Worm (Caenorhabditis elegans) whole organism, early embryonic: ENCODE data around the gene ceh-10.

Source experiments
- B0310.2 ChIP-seq: sonication (generic microtip); optimal IDR thresholded peaks from 2 replicates; lab custom pipeline; 2016; ENCODE audit warnings: mild to moderate bottlenecking, missing genetic modification characterization, missing compliant biosample characterization
- ama-1 ChIP-seq: fragments of 150-350 bp; optimal IDR thresholded peaks from 2 replicates; lab custom pipeline; 2014
- ceh-13 ChIP-seq: fragments of 200-800 bp; sonication (Bioruptor generic); optimal IDR thresholded peaks from 2 replicates; lab custom pipeline; 2018; ENCODE audit warnings: mild to moderate bottlenecking, missing genetic modification characterization, missing compliant biosample characterization
- flt-1 ChIP-seq: fragments of 200-800 bp; sonication (Bioruptor generic); IDR thresholded peaks from 2 replicates; pipeline ENCODE4 v1.3.6; 2022; ENCODE audit warnings: missing genetic modification characterization, missing compliant biosample characterization
- hmbx-1 ChIP-seq: sonication (generic microtip); optimal IDR thresholded peaks from 2 replicates; lab custom pipeline; 2016; ENCODE audit warnings: mild to moderate bottlenecking, missing genetic modification characterization, missing compliant biosample characterization
- hnd-1 ChIP-seq: sonication (generic microtip); optimal IDR thresholded peaks from 2 replicates; lab custom pipeline; 2016; ENCODE audit warnings: missing genetic modification characterization, missing compliant biosample characterization
- pes-1 ChIP-seq: fragments of 200-800 bp; sonication (Bioruptor generic); IDR thresholded peaks from 2 replicates; pipeline ENCODE4 v1.3.6; 2022; ENCODE audit warnings: missing genetic modification reagents, missing genetic modification characterization, missing compliant biosample characterization
- scrt-1 ChIP-seq: fragments of 200-800 bp; sonication (Bioruptor generic); IDR thresholded peaks from 2 replicates; pipeline ENCODE4 v1.3.6; 2022; ENCODE audit warnings: missing genetic modification characterization, missing compliant biosample characterization
- sea-1 ChIP-seq: fragments of 200-800 bp; sonication (Bioruptor generic); conservative IDR thresholded peaks from 2 replicates; pipeline ENCODE4 v1.3.6; 2022; ENCODE audit warnings: missing genetic modification characterization, missing compliant biosample characterization
- tbx-11 ChIP-seq: fragments of 200-800 bp; sonication (Bioruptor generic); IDR thresholded peaks from 2 replicates; pipeline ENCODE4 v1.3.6; 2022; ENCODE audit warnings: missing genetic modification characterization, missing compliant biosample characterization

DNA sequence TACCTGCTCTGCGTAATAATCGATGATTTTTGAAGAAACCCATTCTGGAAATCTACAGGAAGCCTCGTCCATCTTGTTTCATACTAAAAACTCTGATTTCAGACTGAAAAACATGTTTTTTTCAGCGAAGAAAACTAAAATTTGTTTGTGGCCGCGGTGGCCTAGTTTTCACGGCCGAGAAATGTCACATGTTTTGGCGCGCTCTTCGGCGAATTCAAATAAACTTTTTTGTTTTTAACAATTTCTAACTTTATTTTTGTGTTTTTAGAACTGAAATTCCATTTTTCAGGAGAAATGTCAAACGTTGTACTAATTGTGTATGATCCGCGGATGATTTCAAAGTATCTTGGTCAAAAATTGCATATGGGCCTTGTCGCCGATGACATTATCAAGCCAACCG, 4.1 kb downstream of the ceh-10 start, which contains the start of the genes polq-1 and him-10:
- no peak for TF ChIP-seq sea-1 (GFP tag; lab: Robert Waterston, UW)
- TF ChIP-seq pes-1 (GFP tag; lab: Robert Waterston, UW) = no peak
- no peak for TF ChIP-seq scrt-1 (GFP tag; lab: Robert Waterston, UW)
- no peak for TF ChIP-seq flt-1 (GFP tag; lab: Robert Waterston, UW)
- no peak for TF ChIP-seq B0310.2 (tag; lab: Kevin White, UChicago)
- TF ChIP-seq tbx-11 (GFP tag; lab: Robert Waterston, UW) = no peak
- TF ChIP-seq hmbx-1 (tag; lab: Kevin White, UChicago) = no peak
- no peak for TF ChIP-seq ceh-13 (GFP tag; lab: Kevin White, UChicago)
- TF ChIP-seq ama-1 (lab: Kevin White, UChicago) = no peak
- no peak for TF ChIP-seq hnd-1 (tag; lab: Kevin White, UChicago)
